Worm (Caenorhabditis elegans) whole organism, young adult: ENCODE data around the gene srxa-6.
A peak's percentile ranks its signal among the peaks of the same experiment; 100 is the strongest.
"Not testable (repeated sequence)": the region's sequence is repeated elsewhere in the genome, so short reads cannot be mapped to it uniquely, and the experiment has no call there.

Source experiments
- D2030.7 ChIP-seq: fragments of 200-800 bp; sonication (Bioruptor generic); IDR thresholded peaks from 2 replicates; pipeline ENCODE4 v1.3.6; 2022; ENCODE audit warnings: missing genetic modification reagents, missing genetic modification characterization, missing compliant biosample characterization
- F22D6.2 ChIP-seq: sonication (generic microtip); optimal IDR thresholded peaks from 2 replicates; lab custom pipeline; 2016; ENCODE audit warnings: mild to moderate bottlenecking, missing genetic modification characterization, missing compliant biosample characterization
- T26A5.8 ChIP-seq: sonication (generic microtip); optimal IDR thresholded peaks from 2 replicates; lab custom pipeline; 2016; ENCODE audit warnings: missing genetic modification characterization, missing compliant biosample characterization
- Y56A3A.18 ChIP-seq: fragments of 200-800 bp; sonication (Bioruptor generic); IDR thresholded peaks from 2 replicates; pipeline ENCODE4 v1.3.6; 2022; ENCODE audit warnings: missing genetic modification reagents, missing genetic modification characterization, missing compliant biosample characterization
- ama-1 ChIP-seq, 3 experiments: fragments of 150-350 bp in 1 of 3; sonication (generic microtip) in 2 of 3; optimal IDR thresholded peaks; 2 replicates each; lab custom pipeline; 2014 to 2018; ENCODE audit warnings: missing biosample characterization in 2 of 3, missing genetic modification characterization in 2 of 3, missing genetic modification reagents in 2 of 3
- aptf-2 ChIP-seq: fragments of 200-800 bp; sonication (Bioruptor generic); conservative IDR thresholded peaks from 2 replicates; pipeline ENCODE4 v1.3.6; 2022; ENCODE audit warnings: missing genetic modification reagents, missing genetic modification characterization, missing compliant biosample characterization
- aptf-3 ChIP-seq: fragments of 200-800 bp; sonication (Bioruptor generic); IDR thresholded peaks from 2 replicates; pipeline ENCODE4 v1.3.6; 2022; ENCODE audit warnings: missing genetic modification characterization, missing compliant biosample characterization
- bed-1 ChIP-seq: fragments of 200-800 bp; sonication (Bioruptor generic); IDR thresholded peaks from 2 replicates; pipeline ENCODE4 v1.3.6; 2022; ENCODE audit warnings: missing genetic modification reagents, missing genetic modification characterization, missing compliant biosample characterization
- egl-44 ChIP-seq: fragments of 200-800 bp; sonication (Bioruptor generic); IDR thresholded peaks from 2 replicates; pipeline ENCODE4 v1.3.6; 2022; ENCODE audit warnings: missing genetic modification reagents, missing genetic modification characterization, missing compliant biosample characterization
- ekl-4 ChIP-seq: fragments of 200-800 bp; sonication (Bioruptor generic); IDR thresholded peaks from 2 replicates; pipeline ENCODE4 v1.3.6; 2022; ENCODE audit warnings: missing genetic modification reagents, missing genetic modification characterization, missing compliant biosample characterization
- ets-4 ChIP-seq: fragments of 200-800 bp; sonication (Bioruptor generic); optimal IDR thresholded peaks from 2 replicates; lab custom pipeline; 2018; ENCODE audit warnings: mild to moderate bottlenecking, missing genetic modification characterization, missing compliant biosample characterization
- hlh-12 ChIP-seq: sonication (generic microtip); optimal IDR thresholded peaks from 2 replicates; lab custom pipeline; 2016; ENCODE audit warnings: missing genetic modification characterization, missing compliant biosample characterization
- unc-62 ChIP-seq: fragments of 150-350 bp; optimal IDR thresholded peaks from 2 replicates; lab custom pipeline; 2014; ENCODE audit warnings: missing biosample characterization, missing genetic modification reagents, missing genetic modification characterization

- not testable (repeated sequence) for TF ChIP-seq Y56A3A.18 (GFP tag; lab: Robert Waterston, UW); unc-62; aptf-3 (GFP tag; lab: Robert Waterston, UW); egl-44 (GFP tag; lab: Robert Waterston, UW); hlh-12 (tag; lab: Kevin White, UChicago); aptf-2 (GFP tag; lab: Robert Waterston, UW); bed-1 (GFP tag; lab: Robert Waterston, UW); T26A5.8; ama-1 (optimal IDR thresholded peaks at IDR 0.05; lab: Kevin White, UChicago); ama-1 (GFP tag; optimal IDR thresholded peaks at IDR 0.05; lab: Kevin White, UChicago); ets-4; F22D6.2 (tag; lab: Kevin White, UChicago)
- TF ChIP-seq ekl-4 (GFP tag; lab: Robert Waterston, UW) = 0 out of 2 replicates have a peak, but pooled peaks have one; percentile 10
- peak; percentile 71 for TF ChIP-seq D2030.7 (GFP tag; lab: Robert Waterston, UW)
Observed at ce11 chrV:20698837-20699236, 35.9 kb upstream of the srxa-6 start.
